Worm (Caenorhabditis elegans) whole organism, L3 larva: Measurements from ENCODE around the gene xbx-1.

Source experiments
- ama-1 ChIP-seq: fragments of 150-350 bp; optimal IDR thresholded peaks from 2 replicates; lab custom pipeline; 2018
- egl-27 ChIP-seq: sonication (generic microtip); optimal IDR thresholded peaks from 4 replicates; lab custom pipeline; 2017; ENCODE audit warnings: missing biosample characterization, missing genetic modification reagents, missing genetic modification characterization
- elt-2 ChIP-seq: sonication (generic microtip); optimal IDR thresholded peaks from 2 replicates; lab custom pipeline; 2016; ENCODE audit warnings: missing genetic modification reagents, mild to moderate bottlenecking, missing genetic modification characterization, missing compliant biosample characterization
- fkh-10 ChIP-seq: sonication (generic microtip); optimal IDR thresholded peaks from 2 replicates; lab custom pipeline; 2017; ENCODE audit warnings: missing biosample characterization, missing genetic modification reagents, missing genetic modification characterization
- lin-15B ChIP-seq: fragments of 150-350 bp; optimal IDR thresholded peaks from 2 replicates; lab custom pipeline; 2014; ENCODE audit warnings: missing biosample characterization, missing genetic modification characterization
- mml-1 ChIP-seq: fragments of 150-350 bp; sonication (generic microtip); optimal IDR thresholded peaks from 3 replicates; lab custom pipeline; 2014; ENCODE audit warnings: missing biosample characterization, missing genetic modification characterization
- nhr-28 ChIP-seq: fragments of 150-350 bp; optimal IDR thresholded peaks from 2 replicates; lab custom pipeline; 2014; ENCODE audit warnings: missing biosample characterization, missing genetic modification characterization
- nhr-76 ChIP-seq: fragments of 150-350 bp; sonication (generic microtip); optimal IDR thresholded peaks from 5 replicates; lab custom pipeline; 2014; ENCODE audit warnings: missing biosample characterization, missing genetic modification characterization
- unc-39 ChIP-seq: sonication (generic microtip); optimal IDR thresholded peaks from 4 replicates; lab custom pipeline; 2017; ENCODE audit warnings: missing biosample characterization, missing genetic modification characterization
- ztf-11 ChIP-seq: fragments of 150-350 bp; optimal IDR thresholded peaks from 2 replicates; lab custom pipeline; 2014; ENCODE audit warnings: missing biosample characterization, missing genetic modification characterization

DNA sequence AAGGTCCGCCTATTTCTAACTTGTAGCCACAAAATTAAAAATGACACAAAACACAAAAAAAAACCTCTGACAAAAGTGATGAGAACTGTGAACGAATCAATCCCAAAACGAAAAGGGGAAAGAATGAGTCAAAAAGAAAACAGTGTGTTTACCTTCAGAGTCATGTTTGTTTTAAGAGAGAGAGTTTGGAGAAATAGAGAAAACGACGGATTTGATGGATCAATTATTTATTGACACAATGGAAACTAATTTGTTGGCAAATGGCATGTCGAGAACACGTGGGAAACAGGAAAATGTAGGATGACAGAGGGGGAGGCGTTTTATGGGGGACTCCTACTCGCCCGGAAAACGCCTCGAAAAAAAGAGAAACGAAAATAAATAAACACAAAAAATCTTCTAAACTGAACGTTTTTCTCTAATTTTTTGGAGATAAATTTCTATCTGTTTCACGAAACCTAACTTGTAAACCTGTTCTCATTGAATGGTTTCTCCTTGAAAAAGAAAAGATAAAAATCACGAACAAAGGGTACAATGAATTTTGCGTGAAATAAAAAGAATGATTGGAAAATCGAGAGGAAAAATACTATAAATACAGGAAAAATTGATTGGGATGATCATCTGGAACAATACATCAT is 36.9 kb downstream of the xbx-1 start:
- TF ChIP-seq lin-15B (tag; lab: Kevin White, UChicago): no peak
- TF ChIP-seq ama-1 (lab: Kevin White, UChicago): no peak
- TF ChIP-seq elt-2 (tag; lab: Kevin White, UChicago): no peak
- no peak for TF ChIP-seq mml-1
- TF ChIP-seq nhr-28 (tag; lab: Kevin White, UChicago): no peak
- no peak for TF ChIP-seq egl-27 (tag; lab: Kevin White, UChicago)
- no peak for TF ChIP-seq unc-39 (tag; lab: Kevin White, UChicago)
- no peak for TF ChIP-seq ztf-11 (tag; lab: Kevin White, UChicago)
- TF ChIP-seq nhr-76 (tag; lab: Kevin White, UChicago): no peak
- TF ChIP-seq fkh-10: no peak
